Fruit fly (Drosophila melanogaster): ENCODE results near the gene CG34007.

The CG34007 gene

DNA sequence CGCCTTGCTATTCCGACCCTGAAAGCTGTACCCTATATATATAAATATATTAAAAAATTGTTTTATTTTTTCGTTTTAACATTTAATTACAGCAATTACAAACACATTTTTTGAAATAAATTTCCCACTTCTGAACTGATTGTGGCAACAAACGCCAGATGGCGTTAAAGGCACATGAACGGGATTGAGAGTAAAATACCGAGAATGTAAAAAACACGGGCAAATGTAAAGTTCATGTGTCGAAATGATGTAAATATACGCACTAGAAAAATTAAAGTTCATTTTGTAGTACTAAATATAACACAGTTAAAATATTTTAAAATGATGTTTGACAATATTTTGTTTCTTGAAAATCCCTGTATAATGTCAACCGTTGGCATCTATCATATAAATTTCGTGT, 30.4 kb upstream of the CG34007 start (continued):
- no peak for TF ChIP-seq prd (optimal IDR thresholded peaks at IDR 0.05)
- TF ChIP-seq prd (GFP tag; IDR thresholded peaks at IDR 0.05), result no peak
- TF ChIP-seq exex (tag; optimal IDR thresholded peaks at IDR 0.05), result no peak
- 0 out of 2 replicates have a peak, but pooled peaks have one; percentile 16 for TF ChIP-seq CG4730 (GFP tag; IDR thresholded peaks at IDR 0.05)
- no peak for TF ChIP-seq CG32767 (GFP tag; IDR thresholded peaks at IDR 0.05)
- TF ChIP-seq CG10209 (GFP tag; optimal IDR thresholded peaks at IDR 0.05), result peak; percentile 35
- TF ChIP-seq toy (GFP tag; IDR thresholded peaks at IDR 0.05), result no peak
- peak; percentile 31 for TF ChIP-seq Hmr (GFP tag; optimal IDR thresholded peaks at IDR 0.05)
- no peak for TF ChIP-seq Chrac-16 (GFP tag; optimal IDR thresholded peaks at IDR 0.05)
- TF ChIP-seq CG18764 (GFP tag; optimal IDR thresholded peaks at IDR 0.05), result no peak
- no peak for TF ChIP-seq Stat92E (GFP tag; optimal IDR thresholded peaks at IDR 0.05)
- no peak for TF ChIP-seq CG16815 (GFP tag; optimal IDR thresholded peaks at IDR 0.05)
- peak; percentile 28; the same call in 1 of the 2 replicates for TF ChIP-seq CG32532 (GFP tag; IDR thresholded peaks at IDR 0.05)

DNA sequence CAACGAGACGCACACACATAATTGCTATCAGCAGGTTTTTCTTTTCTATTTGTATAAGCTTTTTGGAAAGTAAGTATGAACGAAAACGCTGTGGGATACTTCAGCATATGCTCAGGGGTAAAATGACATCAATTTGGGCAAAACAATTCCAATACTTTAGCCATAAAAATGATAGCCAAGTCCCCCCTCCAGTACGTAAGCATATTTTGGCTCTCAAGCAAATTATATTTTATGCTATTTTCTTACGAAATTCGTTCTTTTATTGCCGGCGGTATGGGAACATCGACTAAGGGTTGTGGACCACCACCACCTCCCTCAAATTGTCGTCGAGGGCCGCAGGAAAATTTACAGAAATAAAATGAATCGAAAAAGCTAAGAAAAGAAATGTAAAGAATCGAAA, 21.5 kb upstream of the CG34007 start, which contains the start of gene CG43233:
Gene CG43233 (minus strand): TSS at position 101 of the 400 bp plus-strand sequence.
- TF ChIP-seq abd-A (tag; optimal IDR thresholded peaks at IDR 0.05) (peak; percentile 13), CG17328 (GFP tag; IDR thresholded peaks at IDR 0.05) (no peak)

DNA sequence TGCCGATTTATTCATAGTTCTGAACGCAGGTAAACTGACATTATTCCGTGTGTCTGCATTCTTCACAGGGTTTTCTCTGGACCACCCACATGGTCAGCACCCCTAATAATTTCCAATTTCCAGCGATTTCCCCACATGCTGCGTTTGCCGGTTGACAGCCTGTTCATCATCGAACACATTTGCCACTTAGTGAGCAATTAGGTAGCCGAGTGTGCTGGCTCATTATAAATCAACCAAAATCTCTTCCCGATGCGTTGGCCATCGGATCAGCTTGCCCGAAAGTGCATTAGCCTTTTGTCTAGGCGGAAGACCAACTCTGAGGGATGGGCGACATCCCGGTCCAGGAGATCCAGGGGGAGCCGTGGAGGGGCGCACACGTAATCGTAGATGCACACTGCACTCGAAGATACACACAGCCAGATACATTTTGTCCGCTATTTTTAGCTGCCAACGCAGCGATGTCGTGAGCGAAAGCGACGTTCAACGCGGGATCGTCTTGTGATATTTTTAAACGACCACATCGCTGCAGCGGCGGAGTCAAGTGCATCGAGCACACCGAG, 18.0 kb upstream of the CG34007 start:
- no peak for TF ChIP-seq peb (GFP tag; IDR thresholded peaks at IDR 0.05)
- TF ChIP-seq CG13775 (GFP tag; optimal IDR thresholded peaks at IDR 0.05), result no peak
- no peak for TF ChIP-seq rib (GFP tag; IDR thresholded peaks at IDR 0.05)
- no peak for TF ChIP-seq CG9817 (tag; optimal IDR thresholded peaks at IDR 0.05)
- no peak for TF ChIP-seq CG17568 (GFP tag; optimal IDR thresholded peaks at IDR 0.05)
- TF ChIP-seq CG10959 (GFP tag; IDR thresholded peaks at IDR 0.05), result 0 out of 2 replicates have a peak, but pooled peaks have one; percentile 37
- no peak for TF ChIP-seq inv (GFP tag; IDR thresholded peaks at IDR 0.05; ENCODE audit: partially characterized antibody)
- no peak for TF ChIP-seq da (GFP tag; optimal IDR thresholded peaks at IDR 0.05)
- peak; percentile 29 for TF ChIP-seq HLHmδ (GFP tag; optimal IDR thresholded peaks at IDR 0.05)
- TF ChIP-seq chinmo (GFP tag; IDR thresholded peaks at IDR 0.05; ENCODE audit: partially characterized antibody), result 0 out of 4 replicates have a peak, but pooled peaks have one; percentile 15
- no peak for TF ChIP-seq lilli (GFP tag; optimal IDR thresholded peaks at IDR 0.05)
- no peak for TF ChIP-seq ab (GFP tag; optimal IDR thresholded peaks at IDR 0.05)
- TF ChIP-seq Adf1 (GFP tag; IDR thresholded peaks at IDR 0.05), result no peak
- no peak for TF ChIP-seq lov (optimal IDR thresholded peaks at IDR 0.05)
- 0 out of 3 replicates have a peak, but pooled peaks have one; percentile 46 for TF ChIP-seq lov (GFP tag; IDR thresholded peaks at IDR 0.05)
- TF ChIP-seq crol (GFP tag; IDR thresholded peaks at IDR 0.05), result peak; percentile 46; the same call in 1 of the 2 replicates
- TF ChIP-seq Lhr (GFP tag; optimal IDR thresholded peaks at IDR 0.05), result no peak
- no peak for TF ChIP-seq pnt (GFP tag; optimal IDR thresholded peaks at IDR 0.05)
- peak; percentile 31 for TF ChIP-seq zen (tag; optimal IDR thresholded peaks at IDR 0.05)
- TF ChIP-seq CG12155 (GFP tag; optimal IDR thresholded peaks at IDR 0.05), result no peak
- TF ChIP-seq Hr78 (GFP tag; optimal IDR thresholded peaks at IDR 0.05), result no peak
- TF ChIP-seq CG2199 (GFP tag; IDR thresholded peaks at IDR 0.05), result 0 out of 3 replicates have a peak, but pooled peaks have one; percentile 44
- TF ChIP-seq BtbVII (GFP tag; optimal IDR thresholded peaks at IDR 0.05), result no peak
- TF ChIP-seq aop (GFP tag; IDR thresholded peaks at IDR 0.05), result no peak
- no peak for TF ChIP-seq HmgZ (tag; optimal IDR thresholded peaks at IDR 0.05)
- no peak for TF ChIP-seq CG2129 (GFP tag; IDR thresholded peaks at IDR 0.05; ENCODE audit: partially characterized antibody)
- TF ChIP-seq chm (GFP tag; IDR thresholded peaks at IDR 0.05), result peak; percentile 54; the same call in 1 of the 2 replicates
- TF ChIP-seq Stat92E (GFP tag; optimal IDR thresholded peaks at IDR 0.05), result no peak
- TF ChIP-seq kni (GFP tag; optimal IDR thresholded peaks at IDR 0.05), result peak; percentile 45
- TF ChIP-seq prd (optimal IDR thresholded peaks at IDR 0.05), result no peak
- no peak for TF ChIP-seq prd (GFP tag; IDR thresholded peaks at IDR 0.05)
- TF ChIP-seq cad (GFP tag; optimal IDR thresholded peaks at IDR 0.05), result no peak
- no peak for TF ChIP-seq tna (GFP tag; IDR thresholded peaks at IDR 0.05; ENCODE audit: partially characterized antibody)
- TF ChIP-seq bbx (GFP tag; IDR thresholded peaks at IDR 0.05; ENCODE audit: partially characterized antibody), result no peak

Measured in whole organism, embryonic.